Fruit fly (Drosophila melanogaster): ENCODE data around the gene pll.

The pll gene

DNA sequence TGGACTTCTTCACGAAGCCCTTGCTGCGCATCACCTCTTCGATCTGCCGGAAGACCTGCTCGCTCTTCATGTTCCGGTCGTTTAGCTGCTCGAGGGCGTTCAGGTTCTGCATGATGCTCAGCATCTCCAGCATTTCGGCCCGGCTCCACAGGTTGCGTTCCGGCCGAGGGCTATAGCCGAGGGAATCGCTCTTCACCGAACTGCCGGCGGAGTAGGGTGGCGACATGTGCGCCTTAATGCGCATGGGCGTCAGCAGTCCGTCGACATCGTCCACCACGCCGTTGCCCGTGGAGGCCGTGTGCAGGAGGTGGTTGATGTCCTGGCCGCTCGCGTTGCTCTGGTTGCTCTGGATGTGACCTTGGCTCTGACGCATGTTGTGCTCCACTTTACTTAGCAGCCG lies 26.5 kb upstream of the pll start:
- TF ChIP-seq klu (GFP tag; IDR thresholded peaks at IDR 0.05) (no peak), Deaf1 (tag; optimal IDR thresholded peaks at IDR 0.05) (peak; percentile 80), CG6654 (GFP tag; optimal IDR thresholded peaks at IDR 0.05) (no peak), H2.0 (GFP tag; IDR thresholded peaks at IDR 0.05) (no peak), CG4730 (GFP tag; IDR thresholded peaks at IDR 0.05) (no peak), so (GFP tag; IDR thresholded peaks at IDR 0.05) (no peak), Ets65A (GFP tag) (peak; percentile 75), CG8478 (optimal IDR thresholded peaks at IDR 0.05) (peak; percentile 44), scrt (GFP tag; optimal IDR thresholded peaks at IDR 0.05) (peak; percentile 89), ewg (GFP tag; optimal IDR thresholded peaks at IDR 0.05) (peak; percentile 62), Scr (GFP tag; IDR thresholded peaks at IDR 0.05; ENCODE audit: partially characterized antibody) (0 out of 2 replicates have a peak, but pooled peaks have one; percentile 24), zfh1 (GFP tag; IDR thresholded peaks at IDR 0.05) (0 out of 3 replicates have a peak, but pooled peaks have one; percentile 15), trh (GFP tag; optimal IDR thresholded peaks at IDR 0.05) (no peak), Bgb (GFP tag; IDR thresholded peaks at IDR 0.05; ENCODE audit: partially characterized antibody) (0 out of 2 replicates have a peak, but pooled peaks have one; percentile 10), dm (GFP tag; optimal IDR thresholded peaks at IDR 0.05) (no peak), CG6813 (GFP tag; optimal IDR thresholded peaks at IDR 0.05) (no peak), CG17359 (tag; optimal IDR thresholded peaks at IDR 0.05) (no peak), Med (GFP tag) (peak; percentile 67), E2f1 (GFP tag; IDR thresholded peaks at IDR 0.05) (0 out of 2 replicates have a peak, but pooled peaks have one; percentile 17)

DNA sequence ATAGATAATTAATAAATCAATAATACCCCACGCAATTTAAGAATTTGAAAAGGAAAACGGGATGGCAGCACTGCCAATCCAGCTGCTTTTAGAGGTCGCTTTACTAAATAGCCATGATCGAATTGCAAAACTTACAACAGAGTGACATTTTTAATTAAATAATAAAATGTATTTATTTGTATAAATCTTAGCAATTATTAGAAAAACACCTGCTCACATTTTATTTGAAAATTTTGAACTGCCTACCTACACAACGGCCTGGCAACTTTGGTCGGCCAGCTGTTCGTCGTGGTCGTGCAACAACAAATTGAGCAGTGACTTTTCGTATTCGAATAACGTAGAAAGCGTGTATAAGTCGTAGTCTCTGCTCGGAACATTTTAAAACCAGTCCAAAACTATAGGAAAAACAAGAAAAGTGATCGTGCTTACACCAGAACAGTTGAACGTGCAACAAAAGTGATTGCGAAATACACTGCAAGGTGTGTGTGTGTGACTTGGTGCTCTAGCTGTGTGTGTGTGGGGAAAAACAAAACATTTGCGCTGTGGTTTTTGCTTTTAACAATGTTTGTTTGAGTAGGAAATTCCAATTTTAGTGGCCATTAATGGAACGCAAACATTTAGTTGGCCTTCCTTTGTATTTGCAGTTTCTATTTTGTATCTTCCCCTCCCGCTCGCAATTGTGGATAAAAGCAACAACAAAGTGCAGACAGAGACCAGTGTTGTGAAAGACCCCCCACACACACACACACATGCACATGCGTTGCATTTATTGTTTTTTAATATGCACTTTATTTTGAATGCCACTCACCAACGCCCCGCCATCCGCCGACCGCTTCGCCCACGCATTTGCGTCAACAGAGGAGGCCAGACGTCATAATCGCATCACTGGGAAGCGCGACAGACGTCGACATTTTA lies 21.8 kb upstream of the pll start, which contains the start of gene CG5938:
Gene CG5938, plus strand, starts transcription at position 262 of the 915 bp plus-strand sequence.
- peak; percentile 14 for TF ChIP-seq ind (GFP tag; optimal IDR thresholded peaks at IDR 0.05)
- peak; percentile 58 for TF ChIP-seq CG14710 (tag; optimal IDR thresholded peaks at IDR 0.05)
- TF ChIP-seq jumu (GFP tag; optimal IDR thresholded peaks at IDR 0.05) = no peak
- TF ChIP-seq disco-r (GFP tag; optimal IDR thresholded peaks at IDR 0.05) = no peak
- TF ChIP-seq CG31224 (GFP tag; IDR thresholded peaks at IDR 0.05) = no peak
- TF ChIP-seq Oaz (GFP tag; IDR thresholded peaks at IDR 0.05) = no peak
- TF ChIP-seq br (optimal IDR thresholded peaks at IDR 0.05) = no peak
- no peak for TF ChIP-seq CG2875 (GFP tag; optimal IDR thresholded peaks at IDR 0.05)
- 0 out of 2 replicates have a peak, but pooled peaks have one; percentile 13 for TF ChIP-seq CG10959 (GFP tag; IDR thresholded peaks at IDR 0.05)
- no peak for TF ChIP-seq CG10462 (GFP tag; optimal IDR thresholded peaks at IDR 0.05)
- TF ChIP-seq CG16779 (GFP tag; IDR thresholded peaks at IDR 0.05) = no peak
- no peak for TF ChIP-seq NK7.1 (GFP tag; optimal IDR thresholded peaks at IDR 0.05)
- peak; percentile 38 for TF ChIP-seq CG4424 (GFP tag; optimal IDR thresholded peaks at IDR 0.05)
- TF ChIP-seq Poxn (GFP tag; IDR thresholded peaks at IDR 0.05) = no peak
- no peak for TF ChIP-seq CG7786 (GFP tag; optimal IDR thresholded peaks at IDR 0.05)
- no peak for TF ChIP-seq gfzf (GFP tag; optimal IDR thresholded peaks at IDR 0.05)
- TF ChIP-seq fu2 (GFP tag; optimal IDR thresholded peaks at IDR 0.05) = no peak
- no peak for TF ChIP-seq hbn (GFP tag; IDR thresholded peaks at IDR 0.05; ENCODE audit: partially characterized antibody)
- TF ChIP-seq CG10274 (GFP tag; optimal IDR thresholded peaks at IDR 0.05) = no peak
- TF ChIP-seq CG8290 (GFP tag; optimal IDR thresholded peaks at IDR 0.05) = no peak
- TF ChIP-seq CG8290 (tag; optimal IDR thresholded peaks at IDR 0.05) = no peak
- 0 out of 3 replicates have a peak, but pooled peaks have one; percentile 65 for TF ChIP-seq CG2199 (GFP tag; IDR thresholded peaks at IDR 0.05)
- peak; percentile 62 for TF ChIP-seq CG15514 (GFP tag; optimal IDR thresholded peaks at IDR 0.05)
- no peak for TF ChIP-seq CG9609 (GFP tag; optimal IDR thresholded peaks at IDR 0.05)
- peak; percentile 22 for TF ChIP-seq CG3995 (GFP tag; optimal IDR thresholded peaks at IDR 0.05)
- TF ChIP-seq CG3838 (GFP tag; optimal IDR thresholded peaks at IDR 0.05) = no peak
- TF ChIP-seq NfI (GFP tag; optimal IDR thresholded peaks at IDR 0.05) = peak; percentile 47
- TF ChIP-seq fd96Cb (tag; optimal IDR thresholded peaks at IDR 0.05) = no peak
- no peak for TF ChIP-seq jing (GFP tag; optimal IDR thresholded peaks at IDR 0.05)
- peak; percentile 90 for TF ChIP-seq cg (GFP tag; optimal IDR thresholded peaks at IDR 0.05)
- TF ChIP-seq Elba2 (GFP tag; optimal IDR thresholded peaks at IDR 0.05) = no peak
- no peak for TF ChIP-seq aop (GFP tag; IDR thresholded peaks at IDR 0.05)

All from whole organism, embryonic.